Fruit fly (Drosophila melanogaster): Measurements from ENCODE around the gene CG14722.

Gene CG14722

dm6 chr3R:11749297-11750293 is 7.9 kb downstream of the CG14722 start, which contains the start of gene CG6923:
Gene CG6923, minus strand, starts transcription at chr3R:11750029.
- TF ChIP-seq CG10979 (tag; optimal IDR thresholded peaks at IDR 0.05) (no peak), mld (GFP tag; IDR thresholded peaks at IDR 0.05; ENCODE audit: partially characterized antibody) (peak; percentile 84; the same call in 2 of the 3 replicates), CG10959 (GFP tag; IDR thresholded peaks at IDR 0.05) (no peak), CG42726 (GFP tag; IDR thresholded peaks at IDR 0.05; ENCODE audit: partially characterized antibody) (peak; percentile 61; the same call in 1 of the 2 replicates), Opbp (GFP tag; IDR thresholded peaks at IDR 0.05; ENCODE audit: partially characterized antibody) (peak; percentile 87), hb (GFP tag; IDR thresholded peaks at IDR 0.05; ENCODE audit: partially characterized antibody) (peak; percentile 87), Nf-YB (GFP tag; optimal IDR thresholded peaks at IDR 0.05) (peak; percentile 68), E2f2 (GFP tag; IDR thresholded peaks at IDR 0.05) (peak; percentile 85), amos (GFP tag; IDR thresholded peaks at IDR 0.05; ENCODE audit: partially characterized antibody) (peak; percentile 93), Ets97D (GFP tag; optimal IDR thresholded peaks at IDR 0.05) (peak; percentile 59), CG9797 (GFP tag; optimal IDR thresholded peaks at IDR 0.05) (peak; percentile 76), CG18764 (GFP tag; optimal IDR thresholded peaks at IDR 0.05) (no peak), CG1603 (tag; optimal IDR thresholded peaks at IDR 0.05) (peak; percentile 70), Bdp1 (GFP tag; optimal IDR thresholded peaks at IDR 0.05) (no peak), CG6791 (GFP tag; IDR thresholded peaks at IDR 0.05; ENCODE audit: partially characterized antibody) (peak; percentile 92), repo (GFP tag; optimal IDR thresholded peaks at IDR 0.05) (no peak), trem (tag; optimal IDR thresholded peaks at IDR 0.05) (peak; percentile 43), pzg (GFP tag; optimal IDR thresholded peaks at IDR 0.05) (peak; percentile 78), mam (GFP tag; optimal IDR thresholded peaks at IDR 0.05) (peak; percentile 20), chinmo (GFP tag; IDR thresholded peaks at IDR 0.05; ENCODE audit: partially characterized antibody) (peak; percentile 71; the same call in 1 of the 4 replicates), MESR4 (GFP tag; optimal IDR thresholded peaks at IDR 0.05) (peak; percentile 7), CG7963 (GFP tag; IDR thresholded peaks at IDR 0.05; ENCODE audit: partially characterized antibody) (peak; percentile 87), CG2875 (GFP tag; optimal IDR thresholded peaks at IDR 0.05) (no peak), HLH4C (GFP tag; IDR thresholded peaks at IDR 0.05; ENCODE audit: partially characterized antibody) (peak; percentile 85), CG17361 (GFP tag; IDR thresholded peaks at IDR 0.05) (no peak; the same call in 2 of the 3 replicates), CG15479 (GFP tag; optimal IDR thresholded peaks at IDR 0.05) (no peak), unc-4 (GFP tag; IDR thresholded peaks at IDR 0.05; ENCODE audit: partially characterized antibody) (peak; percentile 81), MBD-R2 (GFP tag; IDR thresholded peaks at IDR 0.05) (peak; percentile 32; the same call in 1 of the 2 replicates), CG7987 (GFP tag; optimal IDR thresholded peaks at IDR 0.05) (no peak), ato (GFP tag; IDR thresholded peaks at IDR 0.05; ENCODE audit: partially characterized antibody) (peak; percentile 62), crp (GFP tag; optimal IDR thresholded peaks at IDR 0.05) (peak; percentile 27 to 82), Atf3 (GFP tag; optimal IDR thresholded peaks at IDR 0.05) (no peak), sr (GFP tag; IDR thresholded peaks at IDR 0.05) (no peak), BEAF-32 (GFP tag; optimal IDR thresholded peaks at IDR 0.05) (peak; percentile 88), CG13775 (GFP tag; optimal IDR thresholded peaks at IDR 0.05) (peak; percentile 31), Doc3 (GFP tag; IDR thresholded peaks at IDR 0.05; ENCODE audit: partially characterized antibody) (peak; percentile 66), HmgZ (tag; optimal IDR thresholded peaks at IDR 0.05) (peak; percentile 45), row (GFP tag; IDR thresholded peaks at IDR 0.05) (peak; percentile 70), slbo (GFP tag; IDR thresholded peaks at IDR 0.05) (peak; percentile 25; the same call in 1 of the 2 replicates), CG13894 (tag; optimal IDR thresholded peaks at IDR 0.05) (no peak), YL-1 (GFP tag; optimal IDR thresholded peaks at IDR 0.05) (peak; percentile 4), CG12071 (GFP tag; optimal IDR thresholded peaks at IDR 0.05) (no peak), Myb (GFP tag; optimal IDR thresholded peaks at IDR 0.05) (peak; percentile 92), Bgb (GFP tag; IDR thresholded peaks at IDR 0.05; ENCODE audit: partially characterized antibody) (peak; percentile 92), Asciz (GFP tag; optimal IDR thresholded peaks at IDR 0.05) (no peak), Sin3A (optimal IDR thresholded peaks at IDR 0.05) (peak; percentile 66)
